Fruit fly (Drosophila melanogaster) Kc167 (cell line): ENCODE results near the gene CG11248.

Experiments used
- Myc ChIP-seq: fragments of >200 bp; optimal IDR thresholded peaks from 2 replicates; lab custom pipeline; 2017; ENCODE audit warnings: missing external identifiers
- Sin3A ChIP-seq: fragments of >200 bp; optimal IDR thresholded peaks from 2 replicates; lab custom pipeline; 2018; ENCODE audit warnings: missing external identifiers
- h ChIP-seq: fragments of >200 bp; optimal IDR thresholded peaks from 3 replicates; lab custom pipeline; 2018; ENCODE audit warnings: missing external identifiers
- insv ChIP-seq: fragments of >200 bp; optimal IDR thresholded peaks from 3 replicates; lab custom pipeline; 2018; ENCODE audit warnings: missing external identifiers
- psq ChIP-seq: fragments of >200 bp; optimal IDR thresholded peaks from 2 replicates; lab custom pipeline; 2017; ENCODE audit warnings: missing external identifiers
- ttk ChIP-seq: sonication (Bioruptor generic); optimal IDR thresholded peaks from 2 replicates; lab custom pipeline; 2017; ENCODE audit warnings: missing external identifiers

- no peak for TF ChIP-seq Sin3A
- no peak for TF ChIP-seq Myc (lab: Kevin White, UChicago)
- no peak for TF ChIP-seq h (lab: Kevin White, UChicago)
- no peak for TF ChIP-seq insv (lab: Kevin White, UChicago)
- no peak for TF ChIP-seq psq
- TF ChIP-seq ttk (lab: Kevin White, UChicago): no peak
Measured at dm6 chr3L:21666880-21667279, 13.0 kb upstream of the CG11248 start, which contains the start of gene Cpr78E.
